Worm (Caenorhabditis elegans): ENCODE data around the gene srg-46.

The srg-46 gene

ce11 chrV:13409089-13409488 lies 45.6 kb downstream of the srg-46 start (continued):
- TF ChIP-seq cebp-1 (GFP tag; IDR thresholded peaks at IDR 0.05) (no peak), cebp-1 (tag; optimal IDR thresholded peaks at IDR 0.05) (no peak), dpl-1 (GFP tag; optimal IDR thresholded peaks at IDR 0.05) (peak; percentile 26), F33H1.4 (GFP tag; IDR thresholded peaks at IDR 0.05) (no peak), repo-1 (tag; optimal IDR thresholded peaks at IDR 0.05) (no peak), zfh-2 (GFP tag; conservative IDR thresholded peaks at IDR 0.05) (no peak), cebp-2 (GFP tag; IDR thresholded peaks at IDR 0.05) (no peak), F55B11.4 (tag; optimal IDR thresholded peaks at IDR 0.05; ENCODE audit: borderline replicate concordance, insufficient read depth) (no peak), lsl-1 (GFP tag; optimal IDR thresholded peaks at IDR 0.05) (peak; percentile 20), unc-130 (GFP tag; optimal IDR thresholded peaks at IDR 0.05) (peak; percentile 5), K11D2.4 (GFP tag; IDR thresholded peaks at IDR 0.05) (no peak), Y67H2A.10 (GFP tag; conservative IDR thresholded peaks at IDR 0.05) (no peak), F57C9.4 (tag; optimal IDR thresholded peaks at IDR 0.05) (no peak), hmg-1.2 (GFP tag; IDR thresholded peaks at IDR 0.05) (no peak), tbp1 (GFP tag; optimal IDR thresholded peaks at IDR 0.05) (no peak), F37B4.10 (GFP tag; IDR thresholded peaks at IDR 0.05) (no peak), hlh-26 (GFP tag; conservative IDR thresholded peaks at IDR 0.05) (no peak), B0261.1 (tag; optimal IDR thresholded peaks at IDR 0.05) (no peak), let-607 (tag; optimal IDR thresholded peaks at IDR 0.05) (no peak), ceh-40 (GFP tag; IDR thresholded peaks at IDR 0.05) (no peak)

ce11 chrV:13410688-13411087 lies 47.2 kb downstream of the srg-46 start, which contains the start of gene F53F1.4:
Gene F53F1.4, plus strand, starts transcription at chrV:13411077.
- TF ChIP-seq ztf-26 (tag; optimal IDR thresholded peaks at IDR 0.05) (no peak), ztf-28 (GFP tag; IDR thresholded peaks at IDR 0.05) (0 out of 2 replicates have a peak, but pooled peaks have one; percentile 37)

- TF ChIP-seq madf-6 (GFP tag; IDR thresholded peaks at IDR 0.05) (no peak), zfh-2 (GFP tag; conservative IDR thresholded peaks at IDR 0.05) (peak; percentile 91), egrh-3 (GFP tag; IDR thresholded peaks at IDR 0.05) (peak; percentile 87)
Measured at ce11 chrV:13411225-13411991, 47.9 kb downstream of the srg-46 start.

ce11 chrV:13411992-13412298 lies 48.4 kb downstream of the srg-46 start:
- TF ChIP-seq ztf-22 (GFP tag; optimal IDR thresholded peaks at IDR 0.05): no peak
- no peak for TF ChIP-seq chd-7 (tag; optimal IDR thresholded peaks at IDR 0.05)
- TF ChIP-seq mxl-1 (tag; optimal IDR thresholded peaks at IDR 0.05): no peak
- TF ChIP-seq F22D6.2 (tag; optimal IDR thresholded peaks at IDR 0.05): no peak
- TF ChIP-seq hlh-12 (tag; optimal IDR thresholded peaks at IDR 0.05): no peak
- no peak for TF ChIP-seq F10E7.11 (tag; optimal IDR thresholded peaks at IDR 0.05)
- TF ChIP-seq B0261.1 (tag; optimal IDR thresholded peaks at IDR 0.05): no peak
- no peak for TF ChIP-seq nhr-80 (tag; optimal IDR thresholded peaks at IDR 0.05)
- TF ChIP-seq let-526 (GFP tag; IDR thresholded peaks at IDR 0.05): no peak
- TF ChIP-seq gei-17 (GFP tag; optimal IDR thresholded peaks at IDR 0.05): no peak
- no peak for TF ChIP-seq hlh-26 (GFP tag; conservative IDR thresholded peaks at IDR 0.05)
- TF ChIP-seq tbp1 (GFP tag; optimal IDR thresholded peaks at IDR 0.05): no peak
- no peak for TF ChIP-seq athp-1 (tag; optimal IDR thresholded peaks at IDR 0.05)
- TF ChIP-seq nhr-120 (GFP tag; IDR thresholded peaks at IDR 0.05): no peak
- TF ChIP-seq mes-4 (tag; optimal IDR thresholded peaks at IDR 0.05): no peak
- no peak for TF ChIP-seq madf-3 (GFP tag; IDR thresholded peaks at IDR 0.05)
- no peak for TF ChIP-seq Y67H2A.10 (GFP tag; conservative IDR thresholded peaks at IDR 0.05)
- no peak for TF ChIP-seq T07F8.4 (tag; optimal IDR thresholded peaks at IDR 0.05)
